Fruit fly (Drosophila melanogaster): ENCODE measurements around the gene CG6610.

Gene CG6610

dm6 chr3L:6125409-6125689 is 50.0 kb downstream of the CG6610 start:
- TF ChIP-seq Dif (GFP tag; optimal IDR thresholded peaks at IDR 0.05; ENCODE audit: partially characterized antibody) (no peak), lola (GFP tag; optimal IDR thresholded peaks at IDR 0.05) (no peak), Sp1 (GFP tag; optimal IDR thresholded peaks at IDR 0.05) (no peak), Myc (optimal IDR thresholded peaks at IDR 0.05) (no peak), Mio (GFP tag; optimal IDR thresholded peaks at IDR 0.05) (no peak), OdsH (GFP tag; optimal IDR thresholded peaks at IDR 0.05) (no peak), brk (GFP tag; optimal IDR thresholded peaks at IDR 0.05) (no peak), Vsx2 (GFP tag; optimal IDR thresholded peaks at IDR 0.05; ENCODE audit: partially characterized antibody) (no peak), Hr78 (GFP tag; optimal IDR thresholded peaks at IDR 0.05) (no peak), h (GFP tag; optimal IDR thresholded peaks at IDR 0.05) (no peak), Rel (GFP tag; optimal IDR thresholded peaks at IDR 0.05) (no peak), Rel (tag; optimal IDR thresholded peaks at IDR 0.05) (no peak), tai (GFP tag; optimal IDR thresholded peaks at IDR 0.05) (no peak), pan (optimal IDR thresholded peaks at IDR 0.05) (no peak), CrebA (GFP tag; optimal IDR thresholded peaks at IDR 0.05; ENCODE audit: borderline replicate concordance) (no peak), foxo (GFP tag; optimal IDR thresholded peaks at IDR 0.05) (no peak), fru (GFP tag; optimal IDR thresholded peaks at IDR 0.05) (no peak), br (GFP tag; optimal IDR thresholded peaks at IDR 0.05) (no peak)
